Fruit fly (Drosophila melanogaster): ENCODE results near the gene CG7606.
A peak's percentile ranks its signal among the peaks of the same experiment; 100 is the strongest.

The CG7606 gene

dm6 chr3R:17617976-17618308, 21.6 kb downstream of the CG7606 start:
- TF ChIP-seq svp (GFP tag) (peak; percentile 83), Sox102F (GFP tag; optimal IDR thresholded peaks at IDR 0.05) (no peak), esn (GFP tag; optimal IDR thresholded peaks at IDR 0.05) (no peak), CG16779 (tag; optimal IDR thresholded peaks at IDR 0.05) (peak; percentile 9), acj6 (GFP tag; optimal IDR thresholded peaks at IDR 0.05) (no peak), salr (GFP tag; optimal IDR thresholded peaks at IDR 0.05) (no peak), dac (GFP tag; optimal IDR thresholded peaks at IDR 0.05) (no peak), Lpt (GFP tag; optimal IDR thresholded peaks at IDR 0.05) (no peak), Gug (GFP tag; IDR thresholded peaks at IDR 0.05) (no peak), CG8632 (GFP tag; optimal IDR thresholded peaks at IDR 0.05) (no peak), dsx (GFP tag; optimal IDR thresholded peaks at IDR 0.05; ENCODE audit: poor library complexity, severe bottlenecking) (peak; percentile 10), CG6808 (GFP tag; optimal IDR thresholded peaks at IDR 0.05) (no peak), fkh (GFP tag; optimal IDR thresholded peaks at IDR 0.05) (no peak), CG10631 (GFP tag; optimal IDR thresholded peaks at IDR 0.05) (no peak), achi (GFP tag; optimal IDR thresholded peaks at IDR 0.05) (no peak), CG11762 (GFP tag; optimal IDR thresholded peaks at IDR 0.05; ENCODE audit: insufficient read depth) (no peak), fd59A (GFP tag; optimal IDR thresholded peaks at IDR 0.05) (no peak), Hr38 (GFP tag; optimal IDR thresholded peaks at IDR 0.05) (no peak), topi (GFP tag; optimal IDR thresholded peaks at IDR 0.05) (no peak), Hr4 (GFP tag; optimal IDR thresholded peaks at IDR 0.05) (no peak), Eip78C (GFP tag) (peak; percentile 67), eg (GFP tag; IDR thresholded peaks at IDR 0.05) (no peak), CG6792 (GFP tag; optimal IDR thresholded peaks at IDR 0.05) (no peak), CG3032 (tag; optimal IDR thresholded peaks at IDR 0.05) (no peak), CG6163 (GFP tag; IDR thresholded peaks at IDR 0.05) (peak; percentile 40; the same call in 1 of the 3 replicates), Smox (GFP tag; optimal IDR thresholded peaks at IDR 0.05) (no peak), CG31627 (GFP tag; optimal IDR thresholded peaks at IDR 0.05) (no peak), Met (GFP tag; optimal IDR thresholded peaks at IDR 0.05) (no peak), fd85E (GFP tag; optimal IDR thresholded peaks at IDR 0.05) (no peak), Sox14 (GFP tag; optimal IDR thresholded peaks at IDR 0.05) (no peak), OdsH (GFP tag; optimal IDR thresholded peaks at IDR 0.05) (no peak), vri (GFP tag; optimal IDR thresholded peaks at IDR 0.05) (no peak), Sox15 (GFP tag; optimal IDR thresholded peaks at IDR 0.05) (no peak), Hr39 (GFP tag; optimal IDR thresholded peaks at IDR 0.05) (no peak), CG15336 (GFP tag; IDR thresholded peaks at IDR 0.05) (no peak), CG6276 (GFP tag; optimal IDR thresholded peaks at IDR 0.05) (no peak), net (GFP tag; optimal IDR thresholded peaks at IDR 0.05) (no peak), CG10669 (GFP tag; optimal IDR thresholded peaks at IDR 0.05) (no peak), CG7368 (GFP tag; optimal IDR thresholded peaks at IDR 0.05) (no peak), CG8119 (GFP tag; IDR thresholded peaks at IDR 0.05) (no peak), CG1621 (tag; optimal IDR thresholded peaks at IDR 0.05) (no peak), CG4318 (GFP tag; optimal IDR thresholded peaks at IDR 0.05) (no peak), pdm3 (GFP tag; optimal IDR thresholded peaks at IDR 0.05) (no peak), CG34406 (GFP tag; optimal IDR thresholded peaks at IDR 0.05) (no peak), Ets21C (GFP tag; optimal IDR thresholded peaks at IDR 0.05) (no peak), CG9139 (GFP tag; optimal IDR thresholded peaks at IDR 0.05) (peak; percentile 31), CG11902 (GFP tag; optimal IDR thresholded peaks at IDR 0.05) (no peak), ss (GFP tag; optimal IDR thresholded peaks at IDR 0.05) (peak in 1 of 2 experiments; percentile 0), CG11294 (GFP tag; IDR thresholded peaks at IDR 0.05) (no peak), Ets96B (tag; optimal IDR thresholded peaks at IDR 0.05) (no peak), CG32006 (GFP tag; optimal IDR thresholded peaks at IDR 0.05) (no peak), CG3919 (GFP tag; optimal IDR thresholded peaks at IDR 0.05) (peak; percentile 6), Blimp-1 (GFP tag; optimal IDR thresholded peaks at IDR 0.05) (no peak), CG8319 (GFP tag; optimal IDR thresholded peaks at IDR 0.05) (no peak)
